Worm (Caenorhabditis elegans) whole organism, young adult: ENCODE data around the gene B0454.6.

Source experiments
- F10E7.11 ChIP-seq: sonication (generic microtip); optimal IDR thresholded peaks from 2 replicates; lab custom pipeline; 2017; ENCODE audit warnings: mild to moderate bottlenecking, missing genetic modification characterization, moderate library complexity, missing compliant biosample characterization
- F49E8.2 ChIP-seq: sonication (generic microtip); optimal IDR thresholded peaks from 3 replicates; lab custom pipeline; 2017; ENCODE audit warnings: missing genetic modification characterization, mild to moderate bottlenecking, missing compliant biosample characterization, antibody characterized with exemption, moderate library complexity; ENCODE audit not compliant: insufficient read depth
- F57C9.4 ChIP-seq: sonication (generic microtip); optimal IDR thresholded peaks from 2 replicates; lab custom pipeline; 2017; ENCODE audit warnings: mild to moderate bottlenecking, missing genetic modification characterization, missing compliant biosample characterization
- ZK185.1 ChIP-seq: sonication (generic microtip); optimal IDR thresholded peaks from 2 replicates; lab custom pipeline; 2016; ENCODE audit warnings: mild to moderate bottlenecking, missing genetic modification characterization, missing compliant biosample characterization; ENCODE audit not compliant: poor library complexity, severe bottlenecking
- cebp-2 ChIP-seq: fragments of 200-800 bp; sonication (Bioruptor generic); IDR thresholded peaks from 2 replicates; pipeline ENCODE4 v1.3.6; 2022; ENCODE audit warnings: missing genetic modification characterization, missing compliant biosample characterization
- egl-44 ChIP-seq: fragments of 200-800 bp; sonication (Bioruptor generic); IDR thresholded peaks from 2 replicates; pipeline ENCODE4 v1.3.6; 2022; ENCODE audit warnings: missing genetic modification reagents, missing genetic modification characterization, missing compliant biosample characterization
- lir-1 ChIP-seq: fragments of 200-800 bp; sonication (Bioruptor generic); conservative IDR thresholded peaks from 2 replicates; pipeline ENCODE4 v1.3.6; 2022; ENCODE audit warnings: missing genetic modification reagents, missing genetic modification characterization, missing compliant biosample characterization
- pha-4 ChIP-seq: fragments of 150-350 bp; sonication (generic microtip); optimal IDR thresholded peaks from 2 replicates; lab custom pipeline; 2014; ENCODE audit warnings: missing biosample characterization, missing genetic modification reagents, missing genetic modification characterization
- repo-1 ChIP-seq: sonication (generic microtip); optimal IDR thresholded peaks from 2 replicates; lab custom pipeline; 2017; ENCODE audit warnings: mild to moderate bottlenecking, missing genetic modification characterization, missing compliant biosample characterization
- sea-2 ChIP-seq: fragments of 200-800 bp; sonication (Bioruptor generic); IDR thresholded peaks from 2 replicates; pipeline ENCODE4 v1.3.6; 2022; ENCODE audit warnings: missing genetic modification characterization, missing compliant biosample characterization
- snpc-3.4 ChIP-seq: sonication (generic microtip); optimal IDR thresholded peaks from 2 replicates; lab custom pipeline; 2017; ENCODE audit warnings: missing genetic modification characterization, mild to moderate bottlenecking, missing compliant biosample characterization, antibody characterized with exemption, moderate library complexity, missing genotype, missing genetic modification reagents
- unc-130 ChIP-seq: sonication (generic microtip); optimal IDR thresholded peaks from 2 replicates; lab custom pipeline; 2016; ENCODE audit warnings: missing genetic modification reagents, missing genetic modification characterization, missing compliant biosample characterization
- ztf-22 ChIP-seq: fragments of 200-800 bp; sonication (Bioruptor generic); optimal IDR thresholded peaks from 2 replicates; lab custom pipeline; 2018; ENCODE audit warnings: mild to moderate bottlenecking, missing genetic modification characterization, moderate library complexity, missing compliant biosample characterization

- no peak for TF ChIP-seq pha-4 (tag; lab: Kevin White, UChicago)
- TF ChIP-seq sea-2, result peak; percentile 21; the same call in 1 of the 2 replicates
- TF ChIP-seq repo-1 (tag; lab: Kevin White, UChicago), result no peak
- TF ChIP-seq egl-44, result no peak
- TF ChIP-seq F57C9.4 (tag; lab: Kevin White, UChicago), result no peak
- TF ChIP-seq unc-130 (GFP tag; lab: Kevin White, UChicago), result no peak
- no peak for TF ChIP-seq F10E7.11 (tag; lab: Kevin White, UChicago)
- TF ChIP-seq cebp-2 (GFP tag; lab: Robert Waterston, UW), result 0 out of 2 replicates have a peak, but pooled peaks have one; percentile 40
- no peak for TF ChIP-seq snpc-3.4 (tag; lab: Kevin White, UChicago)
- TF ChIP-seq ZK185.1 (tag; lab: Kevin White, UChicago), result no peak
- TF ChIP-seq ztf-22 (GFP tag; lab: Kevin White, UChicago), result no peak
- no peak for TF ChIP-seq F49E8.2
- no peak for TF ChIP-seq lir-1 (GFP tag; lab: Robert Waterston, UW)
Observed at ce11 chrII:2987122-2987556, 45.4 kb upstream of the B0454.6 start.
